Worm (Caenorhabditis elegans): ENCODE measurements around the gene skr-17.

skr-17 gene

ce11 chrII:7810869-7811543 lies 27.7 kb downstream of the skr-17 start, which contains the start of gene cki-1 (continued):
- TF ChIP-seq hlh-8 (tag; optimal IDR thresholded peaks at IDR 0.05) (no peak), hlh-30 (tag; optimal IDR thresholded peaks at IDR 0.05; ENCODE audit: insufficient read depth) (peak; percentile 74), unc-86 (tag; optimal IDR thresholded peaks at IDR 0.05) (no peak), pax-1 (tag; optimal IDR thresholded peaks at IDR 0.05) (no peak), syd-9 (tag; optimal IDR thresholded peaks at IDR 0.05) (peak; percentile 52), che-1 (tag; optimal IDR thresholded peaks at IDR 0.05) (no peak), madf-2 (tag; optimal IDR thresholded peaks at IDR 0.05) (no peak), pros-1 (tag; optimal IDR thresholded peaks at IDR 0.05) (no peak), tbx-7 (tag; optimal IDR thresholded peaks at IDR 0.05) (no peak), nfya-1 (tag; optimal IDR thresholded peaks at IDR 0.05) (no peak), npax-4 (tag; optimal IDR thresholded peaks at IDR 0.05) (no peak), ama-1 (optimal IDR thresholded peaks at IDR 0.05) (peak; percentile 61), ceh-48 (tag; optimal IDR thresholded peaks at IDR 0.05) (no peak), ceh-18 (tag; optimal IDR thresholded peaks at IDR 0.05) (no peak), ceh-9 (tag; optimal IDR thresholded peaks at IDR 0.05) (no peak), ceh-2 (tag; optimal IDR thresholded peaks at IDR 0.05) (peak; percentile 55), elt-4 (tag; optimal IDR thresholded peaks at IDR 0.05) (no peak), lin-11 (tag; optimal IDR thresholded peaks at IDR 0.05) (no peak), T23F11.4 (GFP tag; optimal IDR thresholded peaks at IDR 0.05) (no peak), unc-55 (GFP tag; optimal IDR thresholded peaks at IDR 0.05) (no peak), gmeb-2 (tag; optimal IDR thresholded peaks at IDR 0.05) (no peak), odd-2 (tag; optimal IDR thresholded peaks at IDR 0.05) (no peak), pha-2 (tag; optimal IDR thresholded peaks at IDR 0.05) (no peak), ttx-3 (tag; optimal IDR thresholded peaks at IDR 0.05) (no peak)

DNA sequence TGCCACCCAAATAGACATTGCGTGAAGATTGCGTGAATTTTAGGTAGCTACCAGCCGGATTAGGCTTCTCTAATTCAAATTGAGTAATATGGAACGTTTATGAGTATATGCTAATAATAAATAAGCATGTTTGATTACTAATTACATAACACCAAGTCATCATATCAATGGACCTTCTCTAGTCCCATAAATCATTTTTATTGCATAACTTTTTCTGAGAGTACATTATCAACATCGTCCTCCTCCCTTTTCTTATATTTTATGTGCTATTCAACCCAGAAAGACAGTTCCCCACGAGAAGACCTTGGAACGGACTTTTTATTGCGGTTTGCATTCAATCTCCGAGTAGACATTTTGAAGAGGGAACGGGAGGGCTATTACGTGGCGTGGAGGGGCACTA lies 29.0 kb downstream of the skr-17 start:
- TF ChIP-seq unc-55 (GFP tag; optimal IDR thresholded peaks at IDR 0.05) (peak; percentile 1), ref-2 (tag; optimal IDR thresholded peaks at IDR 0.05) (no peak), rnt-1 (tag; optimal IDR thresholded peaks at IDR 0.05) (no peak), Y22D7AL.16 (tag; optimal IDR thresholded peaks at IDR 0.05) (no peak), hlh-13 (GFP tag; optimal IDR thresholded peaks at IDR 0.05) (no peak), pha-4 (tag; optimal IDR thresholded peaks at IDR 0.05) (no peak), C38D4.7 (GFP tag; optimal IDR thresholded peaks at IDR 0.05) (no peak), syd-9 (tag; optimal IDR thresholded peaks at IDR 0.05) (no peak), ceh-45 (GFP tag; IDR thresholded peaks at IDR 0.05) (no peak), hlh-8 (tag; optimal IDR thresholded peaks at IDR 0.05) (no peak), ceh-18 (tag; optimal IDR thresholded peaks at IDR 0.05) (no peak), elt-2 (tag; optimal IDR thresholded peaks at IDR 0.05) (peak; percentile 46), sox-4 (tag; optimal IDR thresholded peaks at IDR 0.05) (no peak), nfya-1 (tag; optimal IDR thresholded peaks at IDR 0.05) (no peak), sdc-2 (tag; optimal IDR thresholded peaks at IDR 0.05) (peak; percentile 15), ama-1 (optimal IDR thresholded peaks at IDR 0.05) (peak; percentile 39)

- TF ChIP-seq ceh-31 (tag; optimal IDR thresholded peaks at IDR 0.05) (peak; percentile 27), ceh-48 (tag; optimal IDR thresholded peaks at IDR 0.05) (no peak)
Measured at ce11 chrII:7813237-7813636, 29.9 kb downstream of the skr-17 start.

ce11 chrII:7813645-7814044 lies 30.3 kb downstream of the skr-17 start:
- TF ChIP-seq lin-11 (tag; optimal IDR thresholded peaks at IDR 0.05) (no peak), ceh-30 (tag; optimal IDR thresholded peaks at IDR 0.05) (no peak)

Measured in whole organism, late embryonic.